Fruit fly (Drosophila melanogaster): ENCODE measurements around the gene CG43401.

Gene CG43401

DNA sequence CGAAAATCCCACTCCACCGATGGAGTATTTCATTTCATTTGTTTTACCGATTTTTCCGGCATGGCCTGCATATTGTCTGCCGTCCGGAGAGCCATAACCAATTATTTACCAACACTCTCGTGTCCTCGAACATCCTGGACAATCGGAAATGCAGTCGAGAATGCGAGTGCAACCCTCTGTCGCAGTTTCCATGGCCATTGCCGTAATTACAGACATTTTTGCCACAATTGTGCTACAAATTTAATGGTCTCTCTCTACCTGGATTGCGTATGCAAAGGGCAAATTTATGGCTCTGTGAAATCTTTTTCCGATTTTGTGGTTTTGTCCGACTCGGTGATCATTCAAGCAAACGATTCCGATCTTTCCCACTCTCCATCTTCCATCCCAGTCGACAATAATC lies 1.3 kb downstream of the CG43401 start:
- TF ChIP-seq fru (GFP tag; optimal IDR thresholded peaks at IDR 0.05), result no peak
- no peak for TF ChIP-seq N (GFP tag; optimal IDR thresholded peaks at IDR 0.05)
- TF ChIP-seq HLH106 (tag; optimal IDR thresholded peaks at IDR 0.05), result no peak
- TF ChIP-seq usp (GFP tag; optimal IDR thresholded peaks at IDR 0.05), result no peak
- no peak for TF ChIP-seq GATAd (GFP tag; optimal IDR thresholded peaks at IDR 0.05)
- TF ChIP-seq dmrt93B (GFP tag; optimal IDR thresholded peaks at IDR 0.05), result no peak

DNA sequence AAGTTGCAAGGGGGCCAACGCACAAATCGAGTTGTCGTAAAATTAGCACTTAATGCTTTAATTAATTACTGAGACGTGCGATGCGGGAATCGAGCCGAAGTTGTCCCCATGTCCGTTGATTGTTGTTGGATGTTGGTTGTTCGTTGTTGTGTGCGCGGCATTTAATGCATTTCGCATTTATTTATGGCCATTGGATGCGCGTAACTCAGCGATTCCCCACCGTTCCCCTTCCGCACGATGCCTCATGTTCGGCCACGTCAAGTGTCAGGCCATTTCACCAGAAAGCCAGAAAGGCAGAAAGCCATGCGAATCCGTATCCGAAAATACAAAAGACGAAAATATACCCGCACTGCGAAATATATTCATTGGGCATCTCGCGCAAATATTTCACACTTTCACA lies 3.2 kb downstream of the CG43401 start:
- no peak for TF ChIP-seq GATAd (GFP tag; optimal IDR thresholded peaks at IDR 0.05)
- TF ChIP-seq pan (optimal IDR thresholded peaks at IDR 0.05), result no peak
- no peak for TF ChIP-seq Vsx2 (GFP tag; optimal IDR thresholded peaks at IDR 0.05; ENCODE audit: partially characterized antibody)
- TF ChIP-seq Rel (GFP tag; optimal IDR thresholded peaks at IDR 0.05), result no peak
- TF ChIP-seq Rel (tag; optimal IDR thresholded peaks at IDR 0.05), result no peak
- TF ChIP-seq OdsH (GFP tag; optimal IDR thresholded peaks at IDR 0.05), result no peak
- no peak for TF ChIP-seq Hr83 (GFP tag; optimal IDR thresholded peaks at IDR 0.05; ENCODE audit: poor library complexity, severe bottlenecking)
- TF ChIP-seq lola (GFP tag; optimal IDR thresholded peaks at IDR 0.05), result no peak

DNA sequence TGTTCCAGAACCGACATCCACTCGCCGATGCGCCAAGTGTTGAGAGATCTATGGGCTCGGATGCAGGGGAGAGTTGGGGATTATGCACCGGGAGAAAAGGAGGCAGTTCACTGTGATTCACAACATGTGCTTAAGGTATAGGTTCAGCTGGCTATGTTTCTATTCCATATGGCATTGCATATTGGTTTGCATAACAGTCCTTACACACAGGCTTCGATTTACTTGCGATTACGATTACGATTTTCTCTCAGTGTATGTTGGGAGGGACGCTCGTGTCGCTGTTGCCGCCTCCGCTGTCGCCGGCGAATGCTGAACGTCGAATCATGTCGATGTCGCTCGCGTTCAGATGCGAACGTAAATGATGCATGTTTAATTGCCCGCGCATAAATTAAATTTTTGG lies 5.5 kb downstream of the CG43401 start:
- no peak for TF ChIP-seq tai (GFP tag; optimal IDR thresholded peaks at IDR 0.05)
- TF ChIP-seq psq (GFP tag; optimal IDR thresholded peaks at IDR 0.05), result peak; percentile 73
- TF ChIP-seq CG32264 (GFP tag; optimal IDR thresholded peaks at IDR 0.05), result no peak
- TF ChIP-seq pan (optimal IDR thresholded peaks at IDR 0.05), result no peak
- TF ChIP-seq Dfd (GFP tag; optimal IDR thresholded peaks at IDR 0.05), result no peak
- peak; percentile 44 for TF ChIP-seq Jra (GFP tag; optimal IDR thresholded peaks at IDR 0.05)
- TF ChIP-seq fru (GFP tag; optimal IDR thresholded peaks at IDR 0.05), result peak; percentile 89
- no peak for TF ChIP-seq CrebA (GFP tag; optimal IDR thresholded peaks at IDR 0.05; ENCODE audit: borderline replicate concordance)
- peak; percentile 81 for TF ChIP-seq br (GFP tag; optimal IDR thresholded peaks at IDR 0.05)
- no peak for TF ChIP-seq sv (GFP tag; optimal IDR thresholded peaks at IDR 0.05)
- TF ChIP-seq GATAd (GFP tag; optimal IDR thresholded peaks at IDR 0.05), result peak; percentile 3
- TF ChIP-seq Rel (GFP tag; optimal IDR thresholded peaks at IDR 0.05), result no peak
- TF ChIP-seq Rel (tag; optimal IDR thresholded peaks at IDR 0.05), result no peak
- no peak for TF ChIP-seq woc (GFP tag; optimal IDR thresholded peaks at IDR 0.05)
- peak; percentile 51 for TF ChIP-seq Mio (GFP tag; optimal IDR thresholded peaks at IDR 0.05)
- no peak for TF ChIP-seq brk (GFP tag; optimal IDR thresholded peaks at IDR 0.05)
- peak; percentile 73 for TF ChIP-seq Hnf4 (GFP tag; optimal IDR thresholded peaks at IDR 0.05)
- TF ChIP-seq h (GFP tag; optimal IDR thresholded peaks at IDR 0.05), result no peak
- no peak for TF ChIP-seq rgr (GFP tag; optimal IDR thresholded peaks at IDR 0.05)
- no peak for TF ChIP-seq dl (GFP tag; optimal IDR thresholded peaks at IDR 0.05; ENCODE audit: insufficient read depth in 1 of 2, partially characterized antibody in 2 of 2)
- no peak for TF ChIP-seq Vsx2 (GFP tag; optimal IDR thresholded peaks at IDR 0.05; ENCODE audit: partially characterized antibody)
- no peak for TF ChIP-seq Hr78 (GFP tag; optimal IDR thresholded peaks at IDR 0.05)
- no peak for TF ChIP-seq Myc (optimal IDR thresholded peaks at IDR 0.05)
- TF ChIP-seq HLH106 (tag; optimal IDR thresholded peaks at IDR 0.05), result peak; percentile 83
- TF ChIP-seq Dif (GFP tag; optimal IDR thresholded peaks at IDR 0.05; ENCODE audit: partially characterized antibody), result no peak
- TF ChIP-seq dsf (GFP tag; optimal IDR thresholded peaks at IDR 0.05; ENCODE audit: borderline replicate concordance), result no peak
- peak; percentile 71 for TF ChIP-seq Sp1 (GFP tag; optimal IDR thresholded peaks at IDR 0.05)
- TF ChIP-seq ey (GFP tag; optimal IDR thresholded peaks at IDR 0.05), result no peak
- no peak for TF ChIP-seq lola (GFP tag; optimal IDR thresholded peaks at IDR 0.05)
- TF ChIP-seq dmrt93B (GFP tag; optimal IDR thresholded peaks at IDR 0.05), result peak; percentile 76
- TF ChIP-seq OdsH (GFP tag; optimal IDR thresholded peaks at IDR 0.05), result peak; percentile 76
- no peak for TF ChIP-seq N (GFP tag; optimal IDR thresholded peaks at IDR 0.05)
- peak; percentile 49 for TF ChIP-seq CG9705 (GFP tag; optimal IDR thresholded peaks at IDR 0.05)
- TF ChIP-seq Hr83 (GFP tag; optimal IDR thresholded peaks at IDR 0.05; ENCODE audit: poor library complexity, severe bottlenecking), result no peak
- TF ChIP-seq jim (GFP tag; optimal IDR thresholded peaks at IDR 0.05), result no peak
- no peak for TF ChIP-seq sage (GFP tag; optimal IDR thresholded peaks at IDR 0.05)
- TF ChIP-seq usp (GFP tag; optimal IDR thresholded peaks at IDR 0.05), result no peak
- TF ChIP-seq foxo (GFP tag; optimal IDR thresholded peaks at IDR 0.05), result no peak
- TF ChIP-seq Abd-B (GFP tag; optimal IDR thresholded peaks at IDR 0.05), result no peak

Measured in whole organism, wandering third instar larva.